Worm (Caenorhabditis elegans) whole organism, L1 larva: Measurements from ENCODE around the gene Y39A1A.22.

Experiments used
- blmp-1 ChIP-seq: fragments of 150-350 bp; optimal IDR thresholded peaks from 2 replicates; lab custom pipeline; 2014; ENCODE audit warnings: missing biosample characterization, missing genetic modification characterization
- ces-1 ChIP-seq: fragments of 150-350 bp; optimal IDR thresholded peaks from 2 replicates; lab custom pipeline; 2014; ENCODE audit warnings: missing biosample characterization, missing genetic modification reagents, missing genetic modification characterization
- grh-1 ChIP-seq: fragments of 200-800 bp; sonication (Bioruptor generic); IDR thresholded peaks from 2 replicates; pipeline ENCODE4 v1.3.6; 2022; ENCODE audit warnings: missing genetic modification reagents, missing genetic modification characterization, missing compliant biosample characterization
- lin-39 ChIP-seq: fragments of 150-350 bp; optimal IDR thresholded peaks from 2 replicates; lab custom pipeline; 2014; ENCODE audit warnings: missing biosample characterization, missing genetic modification reagents, missing genetic modification characterization
- mep-1 ChIP-seq: fragments of 150-350 bp; optimal IDR thresholded peaks from 2 replicates; lab custom pipeline; 2014; ENCODE audit warnings: missing biosample characterization, missing genetic modification characterization
- nhr-12 ChIP-seq: sonication (generic microtip); optimal IDR thresholded peaks from 2 replicates; lab custom pipeline; 2017; ENCODE audit warnings: missing biosample characterization, missing genetic modification characterization
- nhr-237 ChIP-seq: fragments of 150-350 bp; optimal IDR thresholded peaks from 2 replicates; lab custom pipeline; 2014; ENCODE audit warnings: missing biosample characterization, missing genetic modification characterization
- nhr-76 ChIP-seq: sonication (generic microtip); optimal IDR thresholded peaks from 2 replicates; lab custom pipeline; 2017; ENCODE audit warnings: missing biosample characterization, missing genetic modification characterization
- nhr-85 ChIP-seq: sonication (generic microtip); peaks from one replicate; lab custom pipeline; 2016; ENCODE audit warnings: missing genetic modification characterization, inconsistent platforms, missing compliant biosample characterization
- rnt-1 ChIP-seq: sonication (generic microtip); optimal IDR thresholded peaks from 2 replicates; lab custom pipeline; 2016; ENCODE audit warnings: mild to moderate bottlenecking, missing genetic modification characterization, moderate library complexity, missing compliant biosample characterization
- sup-37 ChIP-seq: fragments of 200-800 bp; sonication (Bioruptor generic); optimal IDR thresholded peaks from 2 replicates; lab custom pipeline; 2018; ENCODE audit warnings: mild to moderate bottlenecking, missing genetic modification characterization, missing compliant biosample characterization
- tbx-2 ChIP-seq: sonication (generic microtip); optimal IDR thresholded peaks from 2 replicates; lab custom pipeline; 2016; ENCODE audit warnings: missing genetic modification characterization, missing compliant biosample characterization
- xbp-1 ChIP-seq: sonication (generic microtip); optimal IDR thresholded peaks from 2 replicates; lab custom pipeline; 2016; ENCODE audit warnings: missing genetic modification characterization, missing compliant biosample characterization
- zag-1 ChIP-seq: fragments of 150-350 bp; optimal IDR thresholded peaks from 2 replicates; lab custom pipeline; 2014; ENCODE audit warnings: missing biosample characterization, missing genetic modification characterization

Gene Y39A1A.22

DNA sequence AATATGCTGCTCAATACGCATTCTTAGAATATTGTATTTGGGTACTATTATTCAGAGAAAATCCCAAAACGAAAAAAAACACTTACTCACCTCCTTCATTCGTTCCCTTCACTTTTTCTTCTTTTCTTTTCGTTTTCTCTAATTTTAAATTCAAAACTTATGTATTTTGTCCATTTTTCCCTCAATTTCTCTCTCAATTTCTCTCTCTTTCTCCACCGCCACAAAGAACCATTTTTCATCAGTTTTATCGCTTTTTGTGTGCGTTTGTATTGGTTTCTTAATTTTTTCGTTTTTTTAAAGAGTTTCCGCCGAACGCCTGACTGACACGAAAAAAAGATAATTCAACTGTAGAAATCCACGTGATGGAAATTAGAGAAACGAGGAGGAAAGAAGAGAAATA lies 52.1 kb downstream of the Y39A1A.22 start, which contains the start of gene cnt-2:
Gene cnt-2 (plus strand): TSS at position 301 of the 400 bp plus-strand sequence.
- peak; percentile 30 for TF ChIP-seq blmp-1 (tag; lab: Kevin White, UChicago)
- no peak for TF ChIP-seq rnt-1 (tag; lab: Kevin White, UChicago)
- TF ChIP-seq nhr-12 = no peak

DNA sequence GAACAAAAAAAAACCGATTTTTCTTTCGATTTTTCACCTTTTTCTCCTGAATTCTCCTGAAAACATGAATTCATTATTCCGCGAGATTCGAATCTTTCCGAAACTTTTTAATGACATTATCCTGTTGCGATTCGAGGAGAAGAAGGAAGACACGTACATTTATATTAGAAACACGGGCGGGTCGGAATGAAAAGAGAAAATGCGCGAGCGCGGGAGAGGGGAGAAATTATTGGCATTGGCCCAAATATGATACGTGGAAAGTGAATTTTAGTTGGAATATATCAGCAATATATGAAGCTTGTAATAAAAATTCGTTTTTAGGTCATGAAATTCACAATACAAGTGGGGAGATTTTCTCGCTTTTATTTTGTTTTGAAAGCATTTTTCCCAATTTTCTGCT lies 53.3 kb downstream of the Y39A1A.22 start:
- TF ChIP-seq xbp-1 (tag; lab: Kevin White, UChicago) (no peak), zag-1 (no peak), tbx-2 (tag; lab: Kevin White, UChicago) (no peak), sup-37 (GFP tag; lab: Kevin White, UChicago) (no peak), ces-1 (GFP tag; lab: Kevin White, UChicago) (no peak), nhr-237 (no peak), lin-39 (tag; lab: Kevin White, UChicago) (no peak), grh-1 (GFP tag; lab: Robert Waterston, UW) (no peak), nhr-85 (no peak), mep-1 (tag; lab: Kevin White, UChicago) (peak; percentile 2), blmp-1 (tag; lab: Kevin White, UChicago) (peak; percentile 99)

DNA sequence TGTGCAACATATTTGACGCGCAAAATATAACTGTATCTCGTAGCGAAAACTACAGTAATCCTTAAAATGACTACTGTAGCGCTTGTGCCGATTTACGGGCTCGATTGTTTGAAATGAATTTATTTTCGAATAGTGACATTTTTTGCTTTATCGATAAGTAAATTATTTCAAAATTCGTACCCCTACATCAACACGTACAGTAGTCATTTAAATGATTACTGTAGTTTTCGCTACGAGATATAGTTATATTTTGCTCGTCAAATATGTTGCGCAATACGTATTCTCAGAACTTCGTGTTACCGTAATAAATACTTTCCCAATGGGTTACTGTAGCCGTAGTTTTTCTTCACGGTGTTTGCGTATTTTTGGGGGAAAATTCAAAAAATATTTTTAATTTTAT lies 54.0 kb downstream of the Y39A1A.22 start:
- TF ChIP-seq nhr-85 = peak; percentile 59
- no peak for TF ChIP-seq nhr-76
